Worm (Caenorhabditis elegans) whole organism, young adult: ENCODE data around the gene nspb-2.
A peak's percentile ranks its signal among the peaks of the same experiment; 100 is the strongest.

Source experiments
- B0035.1 ChIP-seq: sonication (generic microtip); optimal IDR thresholded peaks from 2 replicates; lab custom pipeline; 2016; ENCODE audit warnings: missing genetic modification characterization, mild to moderate bottlenecking, missing compliant biosample characterization, missing genotype, missing genetic modification reagents
- B0261.1 ChIP-seq: sonication (generic microtip); optimal IDR thresholded peaks from 2 replicates; lab custom pipeline; 2016; ENCODE audit warnings: mild to moderate bottlenecking, missing genetic modification characterization, moderate library complexity, missing compliant biosample characterization
- C06A6.2 ChIP-seq: fragments of 200-800 bp; sonication (Bioruptor generic); conservative IDR thresholded peaks from 2 replicates; pipeline ENCODE4 v1.3.6; 2022; ENCODE audit warnings: missing genetic modification characterization, missing compliant biosample characterization
- F23B12.7 ChIP-seq: sonication (generic microtip); optimal IDR thresholded peaks from 2 replicates; lab custom pipeline; 2017; ENCODE audit warnings: missing genetic modification characterization, mild to moderate bottlenecking, missing compliant biosample characterization, antibody characterized with exemption, moderate library complexity; ENCODE audit not compliant: insufficient read depth
- F33H1.4 ChIP-seq: fragments of 200-800 bp; sonication (Bioruptor generic); IDR thresholded peaks from 2 replicates; pipeline ENCODE4 v1.3.6; 2022; ENCODE audit warnings: missing genetic modification reagents, missing genetic modification characterization, missing compliant biosample characterization
- F39B2.1 ChIP-seq: fragments of 200-800 bp; sonication (Bioruptor generic); IDR thresholded peaks from 2 replicates; pipeline ENCODE4 v1.3.6; 2022; ENCODE audit warnings: missing genetic modification reagents, missing genetic modification characterization, missing compliant biosample characterization
- F49E8.2 ChIP-seq: sonication (generic microtip); optimal IDR thresholded peaks from 3 replicates; lab custom pipeline; 2017; ENCODE audit warnings: missing genetic modification characterization, mild to moderate bottlenecking, missing compliant biosample characterization, antibody characterized with exemption, moderate library complexity; ENCODE audit not compliant: insufficient read depth
- F52B5.7 ChIP-seq: sonication (generic microtip); optimal IDR thresholded peaks from 2 replicates; lab custom pipeline; 2016; ENCODE audit warnings: mild to moderate bottlenecking, missing genetic modification characterization, missing compliant biosample characterization
- K12H6.12 ChIP-seq: fragments of 200-800 bp; sonication (Bioruptor generic); optimal IDR thresholded peaks from 2 replicates; lab custom pipeline; 2018; ENCODE audit warnings: mild to moderate bottlenecking, missing genetic modification characterization, missing compliant biosample characterization
- T07F8.4 ChIP-seq: sonication (generic microtip); optimal IDR thresholded peaks from 2 replicates; lab custom pipeline; 2016; ENCODE audit warnings: mild to moderate bottlenecking, missing genetic modification characterization, moderate library complexity, missing compliant biosample characterization
- Y53F4B.3 ChIP-seq: fragments of 200-800 bp; sonication (Bioruptor generic); IDR thresholded peaks from 2 replicates; pipeline ENCODE4 v1.3.6; 2022; ENCODE audit warnings: missing genetic modification reagents, missing genetic modification characterization, missing compliant biosample characterization
- Y79H2A.3 ChIP-seq: fragments of 200-800 bp; sonication (Bioruptor generic); conservative IDR thresholded peaks from 2 replicates; pipeline ENCODE4 v1.3.6; 2022; ENCODE audit warnings: missing genetic modification reagents, missing genetic modification characterization, missing compliant biosample characterization
- ZK185.1 ChIP-seq: sonication (generic microtip); optimal IDR thresholded peaks from 2 replicates; lab custom pipeline; 2016; ENCODE audit warnings: mild to moderate bottlenecking, missing genetic modification characterization, missing compliant biosample characterization; ENCODE audit not compliant: poor library complexity, severe bottlenecking
- akir-1 ChIP-seq: fragments of 200-800 bp; sonication (Bioruptor generic); optimal IDR thresholded peaks from 2 replicates; lab custom pipeline; 2018; ENCODE audit warnings: mild to moderate bottlenecking, missing genetic modification characterization, moderate library complexity, missing compliant biosample characterization
- athp-1 ChIP-seq: sonication (generic microtip); optimal IDR thresholded peaks from 2 replicates; lab custom pipeline; 2017; ENCODE audit warnings: mild to moderate bottlenecking, missing genetic modification characterization, missing compliant biosample characterization
- ccch-3 ChIP-seq: fragments of 200-800 bp; sonication (Bioruptor generic); optimal IDR thresholded peaks from 2 replicates; lab custom pipeline; 2018; ENCODE audit warnings: mild to moderate bottlenecking, missing genetic modification characterization, missing compliant biosample characterization
- ceh-100 ChIP-seq: fragments of 200-800 bp; sonication (Bioruptor generic); IDR thresholded peaks from 2 replicates; pipeline ENCODE4 v1.3.6; 2022; ENCODE audit warnings: missing genetic modification reagents, missing genetic modification characterization, missing compliant biosample characterization
- ceh-27 ChIP-seq: fragments of 200-800 bp; sonication (Bioruptor generic); optimal IDR thresholded peaks from 2 replicates; lab custom pipeline; 2018; ENCODE audit warnings: mild to moderate bottlenecking, missing genetic modification characterization, moderate library complexity, missing compliant biosample characterization
- ceh-58 ChIP-seq: fragments of 200-800 bp; sonication (Bioruptor generic); IDR thresholded peaks from 2 replicates; pipeline ENCODE4 v1.3.6; 2022; ENCODE audit warnings: missing genetic modification characterization, missing compliant biosample characterization
- die-1 ChIP-seq: sonication (generic microtip); optimal IDR thresholded peaks from 2 replicates; lab custom pipeline; 2016; ENCODE audit warnings: missing genotype, mild to moderate bottlenecking, missing genetic modification characterization, missing compliant biosample characterization
- dpl-1 ChIP-seq: fragments of 150-350 bp; optimal IDR thresholded peaks from 2 replicates; lab custom pipeline; 2014; ENCODE audit warnings: missing biosample characterization, missing genetic modification reagents, missing genetic modification characterization
- egl-18 ChIP-seq: fragments of 200-800 bp; sonication (Bioruptor generic); IDR thresholded peaks from 2 replicates; pipeline ENCODE4 v1.3.6; 2022; ENCODE audit warnings: missing genetic modification reagents, missing genetic modification characterization, missing compliant biosample characterization
- egl-44 ChIP-seq: fragments of 200-800 bp; sonication (Bioruptor generic); IDR thresholded peaks from 2 replicates; pipeline ENCODE4 v1.3.6; 2022; ENCODE audit warnings: missing genetic modification reagents, missing genetic modification characterization, missing compliant biosample characterization
- ets-4 ChIP-seq: fragments of 200-800 bp; sonication (Bioruptor generic); optimal IDR thresholded peaks from 2 replicates; lab custom pipeline; 2018; ENCODE audit warnings: mild to moderate bottlenecking, missing genetic modification characterization, missing compliant biosample characterization
- gei-17 ChIP-seq: fragments of 200-800 bp; sonication (Bioruptor generic); optimal IDR thresholded peaks from 2 replicates; lab custom pipeline; 2018; ENCODE audit warnings: mild to moderate bottlenecking, missing genetic modification characterization, missing compliant biosample characterization
- hmg-1.2 ChIP-seq: fragments of 200-800 bp; sonication (Bioruptor generic); IDR thresholded peaks from 2 replicates; pipeline ENCODE4 v1.3.6; 2022; ENCODE audit warnings: missing genetic modification reagents, missing genetic modification characterization, missing compliant biosample characterization
- hrde-1 ChIP-seq: sonication (generic microtip); optimal IDR thresholded peaks from 2 replicates; lab custom pipeline; 2016; ENCODE audit warnings: missing genetic modification characterization, mild to moderate bottlenecking, missing compliant biosample characterization, moderate library complexity, missing genotype, missing genetic modification reagents, borderline replicate concordance
- lin-35 ChIP-seq, 3 experiments: fragments of 150-350 bp in 2 of 3; sonication (generic microtip) in 1 of 3; optimal IDR thresholded peaks; 2 replicates each; lab custom pipeline; 2014 to 2018; ENCODE audit warnings: missing biosample characterization in 3 of 3, missing genetic modification characterization in 3 of 3, missing genetic modification reagents in 3 of 3
- lin-54 ChIP-seq: fragments of 200-800 bp; sonication (Bioruptor generic); optimal IDR thresholded peaks from 2 replicates; lab custom pipeline; 2018; ENCODE audit warnings: mild to moderate bottlenecking, missing genetic modification characterization, missing compliant biosample characterization
- lsl-1 ChIP-seq: fragments of 200-800 bp; sonication (Bioruptor generic); optimal IDR thresholded peaks from 2 replicates; lab custom pipeline; 2018; ENCODE audit warnings: mild to moderate bottlenecking, missing genetic modification characterization, moderate library complexity, missing compliant biosample characterization
- lsy-27 ChIP-seq: sonication (generic microtip); optimal IDR thresholded peaks from 2 replicates; lab custom pipeline; 2017; ENCODE audit warnings: missing genetic modification characterization, mild to moderate bottlenecking, missing compliant biosample characterization, antibody characterized with exemption, missing genotype, borderline replicate concordance; ENCODE audit not compliant: insufficient read depth
- mcd-1 ChIP-seq: fragments of 200-800 bp; sonication (Bioruptor generic); IDR thresholded peaks from 2 replicates; pipeline ENCODE4 v1.3.6; 2022; ENCODE audit warnings: missing genetic modification reagents, missing genetic modification characterization, missing compliant biosample characterization
- mel-28 ChIP-seq: sonication (generic microtip); optimal IDR thresholded peaks from 2 replicates; lab custom pipeline; 2016; ENCODE audit warnings: borderline replicate concordance, mild to moderate bottlenecking, missing genetic modification characterization, missing compliant biosample characterization
- nfya-2 ChIP-seq: fragments of 200-800 bp; sonication (Bioruptor generic); IDR thresholded peaks from 2 replicates; pipeline ENCODE4 v1.3.6; 2022; ENCODE audit warnings: missing genetic modification reagents, missing genetic modification characterization, missing compliant biosample characterization
- nfyb-1 ChIP-seq: fragments of 200-800 bp; sonication (Bioruptor generic); IDR thresholded peaks from 2 replicates; pipeline ENCODE4 v1.3.6; 2022; ENCODE audit warnings: missing genetic modification reagents, missing genetic modification characterization, missing compliant biosample characterization
- nhr-80 ChIP-seq: sonication (generic microtip); optimal IDR thresholded peaks from 2 replicates; lab custom pipeline; 2016; ENCODE audit warnings: missing genetic modification characterization, missing compliant biosample characterization
- rpc-1 ChIP-seq, 2 experiments: fragments of 150-350 bp in 1 of 2; sonication (generic microtip) in 1 of 2; optimal IDR thresholded peaks; 2 replicates each; lab custom pipeline; 2014 to 2018; ENCODE audit warnings: missing biosample characterization in 1 of 2, missing genetic modification characterization in 1 of 2, missing genetic modification reagents in 1 of 2, missing genotype in 1 of 2
- sdz-38 ChIP-seq: sonication (generic microtip); optimal IDR thresholded peaks from 2 replicates; lab custom pipeline; 2016; ENCODE audit warnings: missing genotype, missing genetic modification characterization, missing compliant biosample characterization
- sea-2 ChIP-seq: fragments of 200-800 bp; sonication (Bioruptor generic); IDR thresholded peaks from 2 replicates; pipeline ENCODE4 v1.3.6; 2022; ENCODE audit warnings: missing genetic modification characterization, missing compliant biosample characterization
- snpc-1.1 ChIP-seq: sonication (generic microtip); optimal IDR thresholded peaks from 2 replicates; lab custom pipeline; 2017; ENCODE audit warnings: missing genetic modification characterization, mild to moderate bottlenecking, missing compliant biosample characterization, antibody characterized with exemption, moderate library complexity, missing genotype, missing genetic modification reagents; ENCODE audit not compliant: insufficient read depth
- snpc-4 ChIP-seq, 5 experiments: fragments of 150-350 bp in 1 of 5; sonication (generic microtip) in 4 of 5; optimal IDR thresholded peaks; 2 replicates each; lab custom pipeline; 2014 to 2018; ENCODE audit warnings: missing genetic modification characterization in 5 of 5, missing biosample characterization in 3 of 5, antibody characterized with exemption in 2 of 5, mild to moderate bottlenecking in 2 of 5, missing compliant biosample characterization in 2 of 5, missing genotype in 2 of 5, moderate library complexity in 2 of 5, missing genetic modification reagents in 1 of 5
- sptf-2 ChIP-seq: fragments of 200-800 bp; sonication (Bioruptor generic); optimal IDR thresholded peaks from 2 replicates; lab custom pipeline; 2018; ENCODE audit warnings: mild to moderate bottlenecking, missing genetic modification characterization, missing compliant biosample characterization
- tbp1 ChIP-seq: fragments of 200-800 bp; sonication (Bioruptor generic); optimal IDR thresholded peaks from 2 replicates; lab custom pipeline; 2018; ENCODE audit warnings: mild to moderate bottlenecking, missing genetic modification characterization, missing compliant biosample characterization
- ztf-28 ChIP-seq: fragments of 200-800 bp; sonication (Bioruptor generic); IDR thresholded peaks from 2 replicates; pipeline ENCODE4 v1.3.6; 2022; ENCODE audit warnings: missing genetic modification reagents, missing genetic modification characterization, missing compliant biosample characterization

Gene nspb-2

DNA sequence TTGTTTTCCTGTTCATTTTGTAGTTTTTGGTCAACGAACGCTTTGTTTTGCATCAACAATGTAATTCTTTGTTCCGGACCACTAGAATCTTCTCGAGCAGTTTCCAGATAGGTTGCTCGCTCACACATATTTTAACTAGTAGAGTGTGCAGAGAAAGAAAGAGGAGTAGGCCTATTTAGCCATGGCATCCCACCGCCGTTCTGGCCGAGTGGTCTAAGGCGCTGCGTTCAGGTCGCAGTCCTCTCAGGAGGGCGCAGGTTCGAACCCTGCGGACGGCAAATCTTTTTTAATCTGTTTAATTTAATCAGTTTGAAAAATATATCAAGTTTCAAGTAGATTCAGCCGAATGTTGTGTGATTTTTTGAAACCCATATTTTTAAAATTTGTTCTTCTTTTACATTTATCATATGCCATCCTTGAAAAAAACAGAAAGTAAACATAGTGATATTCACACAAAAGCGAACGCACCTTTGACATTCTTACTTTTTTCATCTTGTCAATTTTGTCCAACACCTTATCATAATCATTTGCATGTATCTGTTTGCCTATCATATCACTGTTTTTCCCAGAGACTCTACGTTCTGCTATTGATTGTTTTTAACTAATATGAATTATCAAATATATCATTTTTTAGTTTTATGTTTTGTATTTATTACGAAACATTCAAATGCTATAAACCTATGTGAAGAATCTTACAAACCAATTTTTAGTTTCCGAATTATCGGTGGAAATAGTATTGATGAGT is 34.7 kb upstream of the nspb-2 start, which contains the start of gene try-3 (continued):
- TF ChIP-seq K12H6.12 (tag; lab: Kevin White, UChicago) (peak; percentile 82), lin-35 (GFP tag; optimal IDR thresholded peaks at IDR 0.05; lab: Kevin White, UChicago) (peak in 1 of 3 experiments; percentile 78), lsy-27 (no peak), F52B5.7 (peak; percentile 75), hmg-1.2 (GFP tag; lab: Robert Waterston, UW) (peak; percentile 70), ztf-28 (GFP tag; lab: Robert Waterston, UW) (0 out of 2 replicates have a peak, but pooled peaks have one; percentile 48), tbp1 (GFP tag; lab: Kevin White, UChicago) (peak; percentile 98), sea-2 (GFP tag; lab: Robert Waterston, UW) (no peak), ceh-100 (peak; percentile 72), Y53F4B.3 (GFP tag; lab: Robert Waterston, UW) (no peak), egl-18 (no peak), sptf-2 (GFP tag; lab: Kevin White, UChicago) (peak; percentile 61), ceh-58 (GFP tag; lab: Robert Waterston, UW) (0 out of 2 replicates have a peak, but pooled peaks have one; percentile 68), T07F8.4 (tag; lab: Kevin White, UChicago) (peak; percentile 23), dpl-1 (GFP tag; lab: Kevin White, UChicago) (peak; percentile 15), hrde-1 (no peak), sdz-38 (no peak), B0261.1 (peak; percentile 89), F39B2.1 (GFP tag; lab: Robert Waterston, UW) (no peak), snpc-1.1 (tag; lab: Kevin White, UChicago) (peak; percentile 50), C06A6.2 (GFP tag; lab: Robert Waterston, UW) (peak; percentile 55; the same call in 1 of the 2 replicates), athp-1 (tag; lab: Kevin White, UChicago) (peak; percentile 65), gei-17 (GFP tag; lab: Kevin White, UChicago) (no peak), mel-28 (peak; percentile 42), ets-4 (peak; percentile 13), snpc-4 (GFP tag; optimal IDR thresholded peaks at IDR 0.05; lab: Kevin White, UChicago) (peak; percentile 79), snpc-4 (tag; optimal IDR thresholded peaks at IDR 0.05; lab: Kevin White, UChicago) (peak; percentile 18 to 93 (median 89)), Y79H2A.3 (GFP tag; lab: Robert Waterston, UW) (peak; percentile 61; the same call in 1 of the 2 replicates), akir-1 (GFP tag; lab: Kevin White, UChicago) (no peak), ZK185.1 (tag; lab: Kevin White, UChicago) (peak; percentile 74), nfyb-1 (peak; percentile 80), mcd-1 (GFP tag; lab: Robert Waterston, UW) (peak; percentile 82), rpc-1 (optimal IDR thresholded peaks at IDR 0.05; lab: Kevin White, UChicago) (peak; percentile 74), rpc-1 (tag; optimal IDR thresholded peaks at IDR 0.05; lab: Kevin White, UChicago) (peak; percentile 89), lin-54 (GFP tag; lab: Kevin White, UChicago) (peak; percentile 74), nfya-2 (no peak), B0035.1 (tag; lab: Kevin White, UChicago) (peak; percentile 36), egl-44 (GFP tag; lab: Robert Waterston, UW) (peak; percentile 31; the same call in 1 of the 2 replicates), die-1 (peak; percentile 81), lsl-1 (GFP tag; lab: Kevin White, UChicago) (peak; percentile 32), F23B12.7 (peak; percentile 65), ceh-27 (peak; percentile 73), F49E8.2 (peak; percentile 76), ccch-3 (GFP tag; lab: Kevin White, UChicago) (no peak), nhr-80 (peak; percentile 41), F33H1.4 (GFP tag; lab: Robert Waterston, UW) (peak; percentile 58)
